Fruit fly (Drosophila melanogaster) whole organism, prepupa: ENCODE data around the gene Tomosyn.
A peak's percentile ranks its signal among the peaks of the same experiment; 100 is the strongest.

Source experiments
- CG10631 ChIP-seq: fragments of 200-800 bp; sonication (Bioruptor generic); optimal IDR thresholded peaks from 2 replicates; lab custom pipeline; 2016; ENCODE audit warnings: missing biosample characterization, missing genetic modification characterization
- CG11902 ChIP-seq: fragments of 200-800 bp; sonication (Bioruptor generic); optimal IDR thresholded peaks from 3 replicates; lab custom pipeline; 2016; ENCODE audit warnings: missing biosample characterization, missing genetic modification characterization
- CG1621 ChIP-seq: fragments of 200-800 bp; sonication (Bioruptor generic); optimal IDR thresholded peaks from 3 replicates; lab custom pipeline; 2018; ENCODE audit warnings: missing biosample characterization, mild to moderate bottlenecking, missing genetic modification characterization
- CG3032 ChIP-seq: fragments of 200-800 bp; optimal IDR thresholded peaks from 2 replicates; lab custom pipeline; 2019; ENCODE audit warnings: missing biosample characterization, mild to moderate bottlenecking, missing genetic modification characterization, moderate library complexity
- CG31627 ChIP-seq: fragments of 200-800 bp; sonication (Bioruptor generic); optimal IDR thresholded peaks from 3 replicates; lab custom pipeline; 2016; ENCODE audit warnings: missing biosample characterization, missing genetic modification characterization
- CG32006 ChIP-seq: fragments of 200-800 bp; sonication (Bioruptor generic); optimal IDR thresholded peaks from 3 replicates; lab custom pipeline; 2017; ENCODE audit warnings: missing biosample characterization, mild to moderate bottlenecking, missing genetic modification characterization
- CG3919 ChIP-seq: fragments of 200-800 bp; sonication (Bioruptor generic); optimal IDR thresholded peaks from 3 replicates; lab custom pipeline; 2016; ENCODE audit warnings: missing biosample characterization, missing genetic modification characterization
- CG6163 ChIP-seq: fragments of 200-800 bp; sonication (Bioruptor generic); IDR thresholded peaks from 3 replicates; pipeline ENCODE4 v1.3.6; 2022; ENCODE audit warnings: missing biosample characterization, missing genetic modification characterization
- CG6276 ChIP-seq: fragments of 200-800 bp; sonication (Bioruptor generic); optimal IDR thresholded peaks from 2 replicates; lab custom pipeline; 2017; ENCODE audit warnings: missing biosample characterization, mild to moderate bottlenecking, missing genetic modification characterization
- CG6792 ChIP-seq: fragments of 200-800 bp; sonication (Bioruptor generic); optimal IDR thresholded peaks from 3 replicates; lab custom pipeline; 2016; ENCODE audit warnings: missing biosample characterization, missing genetic modification characterization
- CG6808 ChIP-seq: fragments of 200-800 bp; sonication (Bioruptor generic); optimal IDR thresholded peaks from 3 replicates; lab custom pipeline; 2017; ENCODE audit warnings: missing biosample characterization, missing genetic modification characterization, mild to moderate bottlenecking, moderate library complexity, missing genetic modification reagents
- CG6854 ChIP-seq: fragments of 200-800 bp; sonication (Bioruptor generic); optimal IDR thresholded peaks from 2 replicates; lab custom pipeline; 2017; ENCODE audit warnings: missing biosample characterization, mild to moderate bottlenecking, missing genetic modification characterization
- CG7368 ChIP-seq: fragments of 200-800 bp; sonication (Bioruptor generic); optimal IDR thresholded peaks from 3 replicates; lab custom pipeline; 2016; ENCODE audit warnings: missing biosample characterization, missing genetic modification characterization
- CG8119 ChIP-seq: fragments of 200-800 bp; sonication (Bioruptor generic); IDR thresholded peaks from 3 replicates; pipeline ENCODE4 v1.3.6; 2022; ENCODE audit warnings: missing biosample characterization, missing genetic modification characterization
- CG9139 ChIP-seq: fragments of 200-800 bp; sonication (Bioruptor generic); optimal IDR thresholded peaks from 3 replicates; lab custom pipeline; 2017; ENCODE audit warnings: missing biosample characterization, mild to moderate bottlenecking, missing genetic modification characterization
- Eip75B ChIP-seq: fragments of 200-800 bp; sonication (Bioruptor generic); optimal IDR thresholded peaks from 3 replicates; lab custom pipeline; 2016; ENCODE audit warnings: missing biosample characterization, missing genetic modification characterization
- Eip78C ChIP-seq: fragments of 200-800 bp; sonication (Bioruptor generic); peaks from one replicate; lab custom pipeline; 2016; ENCODE audit warnings: missing biosample characterization, missing genetic modification characterization
- Eip93F ChIP-seq: fragments of 200-800 bp; sonication (Bioruptor generic); optimal IDR thresholded peaks from 2 replicates; lab custom pipeline; 2016; ENCODE audit warnings: missing biosample characterization, mild to moderate bottlenecking, missing genetic modification characterization
- Ets21C ChIP-seq: fragments of 200-800 bp; sonication (Bioruptor generic); optimal IDR thresholded peaks from 3 replicates; lab custom pipeline; 2016; ENCODE audit warnings: missing biosample characterization, missing genetic modification characterization
- Ets96B ChIP-seq: fragments of 200-800 bp; optimal IDR thresholded peaks from 2 replicates; lab custom pipeline; 2019; ENCODE audit warnings: missing biosample characterization, mild to moderate bottlenecking, missing genetic modification characterization, moderate library complexity
- Hr38 ChIP-seq: sonication (Bioruptor generic); optimal IDR thresholded peaks from 2 replicates; lab custom pipeline; 2016; ENCODE audit warnings: missing biosample characterization, missing genetic modification characterization
- Hr39 ChIP-seq: fragments of 200-800 bp; sonication (Bioruptor generic); optimal IDR thresholded peaks from 2 replicates; lab custom pipeline; 2016; ENCODE audit warnings: missing biosample characterization, missing genetic modification characterization
- Lpt ChIP-seq: fragments of 200-800 bp; sonication (Bioruptor generic); optimal IDR thresholded peaks from 3 replicates; lab custom pipeline; 2016; ENCODE audit warnings: missing biosample characterization, missing genetic modification characterization
- Met ChIP-seq: fragments of 200-800 bp; sonication (Bioruptor generic); optimal IDR thresholded peaks from 3 replicates; lab custom pipeline; 2016; ENCODE audit warnings: missing biosample characterization, missing genetic modification characterization
- OdsH ChIP-seq: fragments of 200-800 bp; sonication (Bioruptor generic); optimal IDR thresholded peaks from 3 replicates; lab custom pipeline; 2016; ENCODE audit warnings: missing biosample characterization, missing genetic modification characterization
- Smox ChIP-seq: fragments of 200-800 bp; sonication (Bioruptor generic); optimal IDR thresholded peaks from 3 replicates; lab custom pipeline; 2016; ENCODE audit warnings: missing biosample characterization, missing genetic modification characterization
- Sox102F ChIP-seq: fragments of 200-800 bp; sonication (Bioruptor generic); optimal IDR thresholded peaks from 2 replicates; lab custom pipeline; 2016; ENCODE audit warnings: missing biosample characterization, mild to moderate bottlenecking, missing genetic modification characterization
- Sox14 ChIP-seq: fragments of 200-800 bp; sonication (Bioruptor generic); optimal IDR thresholded peaks from 3 replicates; lab custom pipeline; 2016; ENCODE audit warnings: missing biosample characterization, missing genetic modification characterization
- achi ChIP-seq: fragments of 200-800 bp; sonication (Bioruptor generic); optimal IDR thresholded peaks from 3 replicates; lab custom pipeline; 2016; ENCODE audit warnings: missing biosample characterization, missing genetic modification characterization
- acj6 ChIP-seq: fragments of 200-800 bp; sonication (Bioruptor generic); optimal IDR thresholded peaks from 3 replicates; lab custom pipeline; 2016; ENCODE audit warnings: missing biosample characterization, missing genetic modification characterization
- cyc ChIP-seq: fragments of 200-800 bp; sonication (Bioruptor generic); optimal IDR thresholded peaks from 3 replicates; lab custom pipeline; 2016; ENCODE audit warnings: missing biosample characterization, missing genetic modification characterization
- dsx ChIP-seq: fragments of 200-800 bp; optimal IDR thresholded peaks from 3 replicates; lab custom pipeline; 2019; ENCODE audit warnings: missing biosample characterization, mild to moderate bottlenecking, missing genetic modification characterization, moderate library complexity; ENCODE audit not compliant: poor library complexity, severe bottlenecking
- eg ChIP-seq: fragments of 200-800 bp; sonication (Bioruptor generic); IDR thresholded peaks from 3 replicates; pipeline ENCODE4 v1.3.6; 2022; ENCODE audit warnings: missing biosample characterization, missing genetic modification characterization
- esn ChIP-seq: fragments of 200-800 bp; sonication (Bioruptor generic); optimal IDR thresholded peaks from 2 replicates; lab custom pipeline; 2016; ENCODE audit warnings: missing biosample characterization, mild to moderate bottlenecking, missing genetic modification characterization, moderate library complexity
- fd59A ChIP-seq: fragments of 200-800 bp; sonication (Bioruptor generic); optimal IDR thresholded peaks from 2 replicates; lab custom pipeline; 2017; ENCODE audit warnings: missing biosample characterization, mild to moderate bottlenecking, missing genetic modification characterization, missing genetic modification reagents
- fd85E ChIP-seq: fragments of 200-800 bp; sonication (Bioruptor generic); optimal IDR thresholded peaks from 3 replicates; lab custom pipeline; 2016; ENCODE audit warnings: missing biosample characterization, missing genetic modification characterization
- fkh ChIP-seq: fragments of 200-800 bp; sonication (Bioruptor generic); optimal IDR thresholded peaks from 3 replicates; lab custom pipeline; 2017; ENCODE audit warnings: missing biosample characterization, mild to moderate bottlenecking, missing genetic modification characterization, moderate library complexity
- lz ChIP-seq: fragments of 200-800 bp; sonication (Bioruptor generic); optimal IDR thresholded peaks from 3 replicates; lab custom pipeline; 2016; ENCODE audit warnings: missing biosample characterization, missing genetic modification characterization
- spab ChIP-seq: fragments of 200-800 bp; sonication (Bioruptor generic); optimal IDR thresholded peaks from 2 replicates; lab custom pipeline; 2017; ENCODE audit warnings: missing biosample characterization, mild to moderate bottlenecking, missing genetic modification characterization, missing genetic modification reagents
- ss ChIP-seq, 2 experiments: fragments of 200-800 bp; sonication (Bioruptor generic); optimal IDR thresholded peaks; 2 replicates in 1 of 2; 3 replicates in 1 of 2; lab custom pipeline; 2017 to 2018; ENCODE audit warnings: mild to moderate bottlenecking in 2 of 2, missing biosample characterization in 2 of 2, missing genetic modification characterization in 2 of 2, moderate library complexity in 1 of 2
- svp ChIP-seq: fragments of 200-800 bp; sonication (Bioruptor generic); peaks from one replicate; lab custom pipeline; 2016; ENCODE audit warnings: missing biosample characterization, missing genetic modification characterization
- vri ChIP-seq: fragments of 200-800 bp; sonication (Bioruptor generic); optimal IDR thresholded peaks from 3 replicates; lab custom pipeline; 2016; ENCODE audit warnings: missing biosample characterization, mild to moderate bottlenecking, missing genetic modification characterization

The Tomosyn gene

dm6 chrX:12645361-12645760 lies 14.0 kb downstream of the Tomosyn start:
- TF ChIP-seq CG32006 (GFP tag; lab: Kevin White, UChicago) (no peak), OdsH (GFP tag; lab: Kevin White, UChicago) (no peak)

DNA sequence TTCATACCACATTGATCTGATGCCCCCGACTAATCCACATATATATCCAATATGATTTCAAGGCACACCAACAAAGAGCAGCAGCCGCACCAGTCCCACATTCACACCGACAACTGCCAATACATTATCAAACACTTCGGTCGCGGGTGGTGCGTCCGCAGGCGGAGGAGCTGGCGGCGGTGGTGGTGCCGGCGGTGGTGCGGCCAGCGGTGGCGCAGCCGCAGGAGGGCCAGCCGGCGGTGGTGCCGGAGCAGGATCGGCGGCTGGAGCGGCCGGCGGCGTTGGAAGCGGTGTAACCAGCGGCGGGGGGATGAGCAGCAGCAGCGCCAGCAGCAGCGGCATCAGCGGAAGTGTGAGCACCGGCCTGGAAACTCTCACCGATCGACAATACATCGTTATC lies 20.2 kb downstream of the Tomosyn start:
- TF ChIP-seq cyc (GFP tag; lab: Kevin White, UChicago) (no peak), CG9139 (no peak), Eip75B (GFP tag; lab: Kevin White, UChicago) (no peak), CG6163 (GFP tag; lab: Robert Waterston, UW) (0 out of 3 replicates have a peak, but pooled peaks have one; percentile 11)
- TF ChIP-seq, all 60 proteins: peak for 1

dm6 chrX:12653574-12653973 lies 22.2 kb downstream of the Tomosyn start, which contains the start of gene CkIalpha:
Gene CkIalpha (plus strand): TSS chrX:12653626.
- TF ChIP-seq CG31627 (GFP tag; lab: Kevin White, UChicago), result peak; percentile 52
- TF ChIP-seq CG11902, result peak; percentile 29
- no peak for TF ChIP-seq dsx
- TF ChIP-seq CG7368 (GFP tag; lab: Kevin White, UChicago), result no peak
- TF ChIP-seq Hr39 (GFP tag; lab: Kevin White, UChicago), result peak; percentile 50
- TF ChIP-seq Eip93F (GFP tag; lab: Kevin White, UChicago), result peak; percentile 18
- TF ChIP-seq acj6, result peak; percentile 17
- peak; percentile 36 for TF ChIP-seq Met (GFP tag; lab: Kevin White, UChicago)
- TF ChIP-seq CG6163 (GFP tag; lab: Robert Waterston, UW), result no peak
- no peak for TF ChIP-seq CG6276 (GFP tag; lab: Kevin White, UChicago)
- TF ChIP-seq lz, result peak; percentile 58
- peak; percentile 15 for TF ChIP-seq esn (GFP tag; lab: Kevin White, UChicago)
- TF ChIP-seq achi (GFP tag; lab: Kevin White, UChicago), result peak; percentile 21
- TF ChIP-seq Ets21C (GFP tag; lab: Kevin White, UChicago), result peak; percentile 25
- TF ChIP-seq CG10631 (GFP tag; lab: Kevin White, UChicago), result peak; percentile 42
- no peak for TF ChIP-seq Ets96B (tag; lab: Kevin White, UChicago)
- TF ChIP-seq Eip78C (GFP tag; lab: Kevin White, UChicago), result peak; percentile 53
- TF ChIP-seq CG6854 (GFP tag; lab: Kevin White, UChicago), result no peak
- peak; percentile 48 for TF ChIP-seq Sox14 (GFP tag; lab: Kevin White, UChicago)
- TF ChIP-seq CG3919 (GFP tag; lab: Kevin White, UChicago), result peak; percentile 51
- TF ChIP-seq cyc (GFP tag; lab: Kevin White, UChicago), result peak; percentile 48

DNA sequence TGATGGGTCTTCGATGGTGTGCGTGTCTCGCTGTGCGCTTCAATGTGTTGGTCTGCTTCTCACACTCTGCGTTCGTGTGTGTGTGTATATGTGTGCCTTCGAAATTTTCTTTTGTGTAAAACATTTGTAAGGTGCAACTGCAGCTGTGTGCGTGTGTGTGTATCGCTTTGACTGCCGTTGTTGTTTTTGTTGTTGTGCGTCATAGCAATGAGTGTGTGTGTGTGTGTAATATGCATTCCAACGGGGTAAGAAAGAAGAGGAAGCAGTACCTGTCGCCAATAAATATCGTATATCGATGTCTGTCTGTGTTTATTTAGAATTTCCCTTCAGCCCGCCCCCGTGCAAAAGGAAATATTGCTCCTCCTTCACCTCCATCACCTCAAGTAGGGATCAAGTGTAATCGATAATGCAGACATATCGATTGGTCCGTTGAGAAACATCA lies 22.9 kb downstream of the Tomosyn start:
- peak; percentile 15 for TF ChIP-seq achi (GFP tag; lab: Kevin White, UChicago)
- peak; percentile 28 for TF ChIP-seq CG9139
- TF ChIP-seq CG3032 (tag; lab: Kevin White, UChicago), result peak; percentile 13
- no peak for TF ChIP-seq CG10631 (GFP tag; lab: Kevin White, UChicago)
- TF ChIP-seq CG6163 (GFP tag; lab: Robert Waterston, UW), result peak; percentile 34; the same call in 1 of the 3 replicates
- peak; percentile 56 to 62 for TF ChIP-seq ss (GFP tag; optimal IDR thresholded peaks at IDR 0.05; lab: Kevin White, UChicago)
- TF ChIP-seq dsx, result peak; percentile 31
- TF ChIP-seq Sox102F, result peak; percentile 41
- peak; percentile 1 for TF ChIP-seq Ets96B (tag; lab: Kevin White, UChicago)
- TF ChIP-seq eg, result 0 out of 3 replicates have a peak, but pooled peaks have one; percentile 13
- TF ChIP-seq fd59A (GFP tag; lab: Kevin White, UChicago), result no peak
- TF ChIP-seq CG8119 (GFP tag; lab: Robert Waterston, UW), result no peak
- peak; percentile 47 for TF ChIP-seq CG6854 (GFP tag; lab: Kevin White, UChicago)
- TF ChIP-seq Smox, result no peak
- no peak for TF ChIP-seq spab
- TF ChIP-seq CG3919 (GFP tag; lab: Kevin White, UChicago), result no peak
- TF ChIP-seq Hr38 (GFP tag; lab: Kevin White, UChicago), result no peak
- TF ChIP-seq Eip78C (GFP tag; lab: Kevin White, UChicago), result peak; percentile 61
- TF ChIP-seq fd85E (GFP tag; lab: Kevin White, UChicago), result peak; percentile 53
- peak; percentile 35 for TF ChIP-seq vri (GFP tag; lab: Kevin White, UChicago)
- TF ChIP-seq CG1621 (tag; lab: Kevin White, UChicago), result peak; percentile 78
- TF ChIP-seq fkh, result peak; percentile 62
- peak; percentile 30 for TF ChIP-seq esn (GFP tag; lab: Kevin White, UChicago)
- peak; percentile 20 for TF ChIP-seq CG32006 (GFP tag; lab: Kevin White, UChicago)
- TF ChIP-seq CG6808, result peak; percentile 25
- peak; percentile 26 for TF ChIP-seq Eip75B (GFP tag; lab: Kevin White, UChicago)
- TF ChIP-seq Sox14 (GFP tag; lab: Kevin White, UChicago), result peak; percentile 70
- peak; percentile 24 for TF ChIP-seq CG6792 (GFP tag; lab: Kevin White, UChicago)
- TF ChIP-seq Lpt (GFP tag; lab: Kevin White, UChicago), result peak; percentile 23
- peak; percentile 96 for TF ChIP-seq svp
